Fruit fly (Drosophila melanogaster): ENCODE measurements around the gene Pig1.

Pig1 gene

dm6 chrX:3288909-3289706 lies 40.0 kb upstream of the Pig1 start:
- TF ChIP-seq Mnt (GFP tag; optimal IDR thresholded peaks at IDR 0.05) (peak; percentile 52), cic (GFP tag; optimal IDR thresholded peaks at IDR 0.05) (peak; percentile 85), kay (GFP tag; ENCODE audit: borderline replicate concordance) (peak; percentile 53), Hr96 (GFP tag; optimal IDR thresholded peaks at IDR 0.05) (no peak), ovo (GFP tag; optimal IDR thresholded peaks at IDR 0.05) (peak; percentile 10)

dm6 chrX:3288247-3288838 lies 39.3 kb upstream of the Pig1 start:
- TF ChIP-seq toe (GFP tag; optimal IDR thresholded peaks at IDR 0.05) (no peak), Mnt (GFP tag; optimal IDR thresholded peaks at IDR 0.05) (no peak), CG33017 (tag; optimal IDR thresholded peaks at IDR 0.05) (no peak), ovo (GFP tag; optimal IDR thresholded peaks at IDR 0.05) (no peak), kay (GFP tag; ENCODE audit: borderline replicate concordance) (no peak), CG1620 (GFP tag; optimal IDR thresholded peaks at IDR 0.05) (no peak), CG7101 (tag; optimal IDR thresholded peaks at IDR 0.05) (no peak), bab1 (GFP tag; optimal IDR thresholded peaks at IDR 0.05) (no peak), cnc (optimal IDR thresholded peaks at IDR 0.05) (no peak), CG5204 (GFP tag; optimal IDR thresholded peaks at IDR 0.05) (no peak), CG12768 (GFP tag; optimal IDR thresholded peaks at IDR 0.05) (no peak), CG14711 (tag; optimal IDR thresholded peaks at IDR 0.05) (no peak), Crg-1 (GFP tag; optimal IDR thresholded peaks at IDR 0.05) (no peak), Hr96 (GFP tag; optimal IDR thresholded peaks at IDR 0.05) (no peak), CG7045 (GFP tag; optimal IDR thresholded peaks at IDR 0.05) (no peak), pad (GFP tag; optimal IDR thresholded peaks at IDR 0.05) (no peak), tj (GFP tag; optimal IDR thresholded peaks at IDR 0.05) (no peak)

dm6 chrX:3281958-3282357 lies 32.9 kb upstream of the Pig1 start:
- TF ChIP-seq CG7101 (tag; optimal IDR thresholded peaks at IDR 0.05) (peak; percentile 36), Hr96 (GFP tag; optimal IDR thresholded peaks at IDR 0.05) (no peak), Crg-1 (GFP tag; optimal IDR thresholded peaks at IDR 0.05) (no peak)

dm6 chrX:3273557-3273956 lies 24.5 kb upstream of the Pig1 start:
- TF ChIP-seq CG11617 (GFP tag; optimal IDR thresholded peaks at IDR 0.05) (no peak), Hr96 (GFP tag; optimal IDR thresholded peaks at IDR 0.05) (no peak), CG33017 (tag; optimal IDR thresholded peaks at IDR 0.05) (no peak), Clk (GFP tag; optimal IDR thresholded peaks at IDR 0.05) (no peak), Crg-1 (GFP tag; optimal IDR thresholded peaks at IDR 0.05) (no peak)

dm6 chrX:3265828-3266227 lies 16.7 kb upstream of the Pig1 start:
- TF ChIP-seq cic (GFP tag; optimal IDR thresholded peaks at IDR 0.05) (peak; percentile 50), CG33017 (tag; optimal IDR thresholded peaks at IDR 0.05) (peak; percentile 42), CG1620 (GFP tag; optimal IDR thresholded peaks at IDR 0.05) (no peak), cnc (optimal IDR thresholded peaks at IDR 0.05) (no peak), Mnt (GFP tag; optimal IDR thresholded peaks at IDR 0.05) (peak; percentile 1), toe (GFP tag; optimal IDR thresholded peaks at IDR 0.05) (no peak), CG5204 (GFP tag; optimal IDR thresholded peaks at IDR 0.05) (no peak), pad (GFP tag; optimal IDR thresholded peaks at IDR 0.05) (no peak), CG12768 (GFP tag; optimal IDR thresholded peaks at IDR 0.05) (peak; percentile 31), CG7101 (tag; optimal IDR thresholded peaks at IDR 0.05) (peak; percentile 10), Clk (GFP tag; optimal IDR thresholded peaks at IDR 0.05) (no peak), kay (GFP tag; ENCODE audit: borderline replicate concordance) (peak; percentile 47), bab1 (GFP tag; optimal IDR thresholded peaks at IDR 0.05) (no peak), Hr96 (GFP tag; optimal IDR thresholded peaks at IDR 0.05) (peak; percentile 54), CG14711 (tag; optimal IDR thresholded peaks at IDR 0.05) (peak; percentile 1), CG11617 (GFP tag; optimal IDR thresholded peaks at IDR 0.05) (peak; percentile 64), ovo (GFP tag; optimal IDR thresholded peaks at IDR 0.05) (no peak), Crg-1 (GFP tag; optimal IDR thresholded peaks at IDR 0.05) (no peak), CG7045 (GFP tag; optimal IDR thresholded peaks at IDR 0.05) (peak; percentile 38), tj (GFP tag; optimal IDR thresholded peaks at IDR 0.05) (peak; percentile 48)

dm6 chrX:3260536-3260935 lies 11.4 kb upstream of the Pig1 start:
- no peak for TF ChIP-seq toe (GFP tag; optimal IDR thresholded peaks at IDR 0.05)
- TF ChIP-seq bab1 (GFP tag; optimal IDR thresholded peaks at IDR 0.05), result no peak
- TF ChIP-seq CG7045 (GFP tag; optimal IDR thresholded peaks at IDR 0.05), result no peak
- no peak for TF ChIP-seq Hr96 (GFP tag; optimal IDR thresholded peaks at IDR 0.05)
- no peak for TF ChIP-seq CG11617 (GFP tag; optimal IDR thresholded peaks at IDR 0.05)
- no peak for TF ChIP-seq Crg-1 (GFP tag; optimal IDR thresholded peaks at IDR 0.05)
- no peak for TF ChIP-seq cnc (optimal IDR thresholded peaks at IDR 0.05)
